Worm (Caenorhabditis elegans) whole organism, L3 larva: ENCODE data around the gene ckb-2.
A peak's percentile ranks its signal among the peaks of the same experiment; 100 is the strongest.

Experiments used
- R02D3.7 ChIP-seq: fragments of 150-350 bp; optimal IDR thresholded peaks from 2 replicates; lab custom pipeline; 2014; ENCODE audit warnings: missing biosample characterization, missing genetic modification characterization
- ama-1 ChIP-seq: fragments of 150-350 bp; optimal IDR thresholded peaks from 2 replicates; lab custom pipeline; 2018
- ceh-28 ChIP-seq: fragments of 150-350 bp; optimal IDR thresholded peaks from 2 replicates; lab custom pipeline; 2014; ENCODE audit warnings: missing biosample characterization, missing genetic modification reagents, missing genetic modification characterization
- ceh-9 ChIP-seq: sonication (generic microtip); optimal IDR thresholded peaks from 2 replicates; lab custom pipeline; 2018; ENCODE audit warnings: missing biosample characterization, missing genetic modification characterization
- daf-12 ChIP-seq: fragments of 150-350 bp; optimal IDR thresholded peaks from 2 replicates; lab custom pipeline; 2014; ENCODE audit warnings: missing biosample characterization, missing genetic modification reagents, missing genetic modification characterization
- elt-1 ChIP-seq: fragments of 150-350 bp; optimal IDR thresholded peaks from 2 replicates; lab custom pipeline; 2014; ENCODE audit warnings: missing biosample characterization, missing genetic modification characterization
- elt-2 ChIP-seq: sonication (generic microtip); optimal IDR thresholded peaks from 2 replicates; lab custom pipeline; 2016; ENCODE audit warnings: missing genetic modification reagents, mild to moderate bottlenecking, missing genetic modification characterization, missing compliant biosample characterization
- elt-3 ChIP-seq, 3 experiments: fragments of 150-350 bp in 1 of 3; sonication (generic microtip) in 2 of 3; optimal IDR thresholded peaks; 2 replicates in 2 of 3; 4 replicates in 1 of 3; lab custom pipeline; 2014 to 2017; ENCODE audit warnings: missing biosample characterization in 3 of 3, missing genetic modification characterization in 3 of 3
- eor-1 ChIP-seq, 2 experiments: fragments of 150-350 bp; optimal IDR thresholded peaks; 2 replicates each; lab custom pipeline; 2014 to 2018; ENCODE audit warnings: missing biosample characterization in 2 of 2, missing genetic modification characterization in 2 of 2
- fkh-10 ChIP-seq: sonication (generic microtip); optimal IDR thresholded peaks from 2 replicates; lab custom pipeline; 2017; ENCODE audit warnings: missing biosample characterization, missing genetic modification reagents, missing genetic modification characterization
- fkh-2 ChIP-seq: fragments of 150-350 bp; optimal IDR thresholded peaks from 2 replicates; lab custom pipeline; 2014; ENCODE audit warnings: missing biosample characterization, missing genetic modification reagents, missing genetic modification characterization
- fos-1 ChIP-seq: fragments of 150-350 bp; optimal IDR thresholded peaks from 2 replicates; lab custom pipeline; 2014; ENCODE audit warnings: missing biosample characterization, missing genetic modification characterization
- hmg-11 ChIP-seq: sonication (generic microtip); optimal IDR thresholded peaks from 2 replicates; lab custom pipeline; 2016; ENCODE audit warnings: missing genetic modification characterization, missing compliant biosample characterization
- jun-1 ChIP-seq: fragments of 150-350 bp; optimal IDR thresholded peaks from 2 replicates; lab custom pipeline; 2014; ENCODE audit warnings: missing biosample characterization, missing genetic modification reagents, missing genetic modification characterization
- lin-15B ChIP-seq: fragments of 150-350 bp; optimal IDR thresholded peaks from 2 replicates; lab custom pipeline; 2014; ENCODE audit warnings: missing biosample characterization, missing genetic modification characterization
- lin-39 ChIP-seq: fragments of 150-350 bp; optimal IDR thresholded peaks from 2 replicates; lab custom pipeline; 2018; ENCODE audit warnings: missing biosample characterization, missing genetic modification reagents, missing genetic modification characterization
- lsy-12 ChIP-seq: sonication (generic microtip); optimal IDR thresholded peaks from 2 replicates; lab custom pipeline; 2016; ENCODE audit warnings: mild to moderate bottlenecking, missing genetic modification characterization, missing compliant biosample characterization
- nfya-1 ChIP-seq: sonication (generic microtip); optimal IDR thresholded peaks from 2 replicates; lab custom pipeline; 2017; ENCODE audit warnings: missing genetic modification characterization, mild to moderate bottlenecking, missing compliant biosample characterization, antibody characterized with exemption, moderate library complexity; ENCODE audit not compliant: insufficient read depth
- nhr-23 ChIP-seq: fragments of 150-350 bp; optimal IDR thresholded peaks from 2 replicates; lab custom pipeline; 2014; ENCODE audit warnings: missing biosample characterization, missing genetic modification reagents, missing genetic modification characterization
- nhr-25 ChIP-seq: sonication (generic microtip); optimal IDR thresholded peaks from 2 replicates; lab custom pipeline; 2017; ENCODE audit warnings: missing biosample characterization, missing genetic modification characterization
- nhr-43 ChIP-seq: sonication (generic microtip); optimal IDR thresholded peaks from 2 replicates; lab custom pipeline; 2016; ENCODE audit warnings: mild to moderate bottlenecking, missing genetic modification characterization, missing compliant biosample characterization; ENCODE audit not compliant: poor library complexity, severe bottlenecking
- nhr-77 ChIP-seq: fragments of 150-350 bp; optimal IDR thresholded peaks from 2 replicates; lab custom pipeline; 2014; ENCODE audit warnings: missing biosample characterization, missing genetic modification characterization
- pha-4 ChIP-seq: fragments of 150-350 bp; optimal IDR thresholded peaks from 2 replicates; lab custom pipeline; 2014; ENCODE audit warnings: missing biosample characterization, missing genetic modification reagents, missing genetic modification characterization
- pqm-1 ChIP-seq: fragments of 150-350 bp; optimal IDR thresholded peaks from 2 replicates; lab custom pipeline; 2017; ENCODE audit warnings: missing biosample characterization, missing genetic modification characterization, inconsistent platforms
- skn-1 ChIP-seq: fragments of 150-350 bp; optimal IDR thresholded peaks from 2 replicates; lab custom pipeline; 2014; ENCODE audit warnings: missing biosample characterization, missing genetic modification characterization
- snpc-4 ChIP-seq: fragments of 150-350 bp; optimal IDR thresholded peaks from 2 replicates; lab custom pipeline; 2014; ENCODE audit warnings: missing biosample characterization, missing genetic modification characterization
- tbx-2 ChIP-seq: sonication (generic microtip); optimal IDR thresholded peaks from 2 replicates; lab custom pipeline; 2016; ENCODE audit warnings: mild to moderate bottlenecking, missing genetic modification characterization, missing compliant biosample characterization
- unc-39 ChIP-seq: sonication (generic microtip); optimal IDR thresholded peaks from 4 replicates; lab custom pipeline; 2017; ENCODE audit warnings: missing biosample characterization, missing genetic modification characterization
- unc-62 ChIP-seq: fragments of 150-350 bp; sonication (generic microtip); optimal IDR thresholded peaks from 4 replicates; lab custom pipeline; 2014; ENCODE audit warnings: missing biosample characterization, missing genetic modification reagents, missing genetic modification characterization
- ztf-11 ChIP-seq: fragments of 150-350 bp; optimal IDR thresholded peaks from 2 replicates; lab custom pipeline; 2014; ENCODE audit warnings: missing biosample characterization, missing genetic modification characterization
- ztf-4 ChIP-seq: fragments of 150-350 bp; optimal IDR thresholded peaks from 2 replicates; lab custom pipeline; 2014; ENCODE audit warnings: missing biosample characterization, missing genetic modification characterization

Gene ckb-2

DNA sequence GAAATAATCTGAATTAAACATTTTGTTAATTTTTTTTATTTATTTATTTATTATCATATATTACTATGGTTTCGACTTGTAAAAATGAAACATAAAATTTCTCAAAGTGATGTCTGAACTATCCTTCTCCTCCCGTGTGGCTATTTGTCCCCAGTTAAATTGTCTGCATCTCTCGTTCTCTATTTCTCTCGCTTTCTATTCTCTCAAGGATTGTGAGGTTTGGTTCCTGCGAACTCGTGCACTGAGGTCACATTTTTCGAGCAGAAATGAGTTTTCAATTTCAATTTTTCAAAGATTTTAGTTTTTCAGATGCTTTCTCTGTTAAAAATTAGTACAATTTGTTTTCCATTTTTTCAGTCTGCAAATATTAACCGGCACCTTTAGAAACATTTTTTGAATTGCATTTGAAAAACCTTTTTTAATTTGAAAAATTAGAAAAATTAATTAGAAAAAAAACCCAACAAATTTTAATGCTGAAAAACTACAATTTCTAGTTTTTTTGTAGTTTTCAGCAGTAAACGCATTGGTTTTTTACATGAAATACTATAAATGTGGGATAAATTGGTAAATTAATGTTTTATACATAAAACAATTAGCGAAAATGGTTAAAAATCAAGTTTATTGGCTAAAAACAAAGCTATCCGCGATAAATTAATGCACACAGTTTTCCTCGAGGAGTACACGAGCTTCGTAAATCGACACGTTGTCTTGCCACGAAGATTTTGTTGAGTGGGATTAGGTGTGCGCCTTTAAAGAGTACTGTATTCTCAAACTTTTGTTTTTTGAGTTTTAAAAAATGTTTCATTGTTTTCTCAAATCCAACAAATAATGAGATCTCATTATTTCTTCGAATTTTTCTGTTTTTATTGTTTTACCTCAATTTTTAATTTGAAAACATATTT, 44.6 kb downstream of the ckb-2 start:
- TF ChIP-seq snpc-4 (peak; percentile 72), hmg-11 (tag; lab: Kevin White, UChicago) (no peak), pha-4 (tag; lab: Kevin White, UChicago) (peak; percentile 30), nfya-1 (tag; lab: Kevin White, UChicago) (peak; percentile 49), lin-15B (tag; lab: Kevin White, UChicago) (peak; percentile 8), pqm-1 (peak; percentile 10), jun-1 (peak; percentile 22), elt-2 (tag; lab: Kevin White, UChicago) (peak; percentile 36), skn-1 (tag; lab: Kevin White, UChicago) (no peak), ceh-9 (tag; lab: Kevin White, UChicago) (no peak)

DNA sequence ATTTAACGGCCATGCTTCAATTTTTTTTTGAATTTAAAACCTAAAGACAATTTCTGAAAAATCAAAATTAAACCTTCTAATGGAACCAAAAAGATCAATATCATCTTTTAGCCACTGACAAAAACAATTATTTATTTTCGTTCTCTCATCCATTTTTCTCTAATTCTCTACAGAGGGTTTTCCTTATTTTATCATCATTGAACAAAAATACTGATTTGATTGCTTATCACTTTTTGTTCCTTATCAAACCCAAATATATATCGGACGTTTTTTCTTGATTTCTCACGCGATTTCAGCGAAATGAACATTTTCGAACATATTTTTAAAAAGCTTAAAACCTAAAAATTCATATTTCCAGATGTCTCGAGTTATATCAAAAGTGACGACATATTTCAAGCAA, 45.4 kb downstream of the ckb-2 start, which contains the start of gene mpc-1:
Gene mpc-1, plus strand, starts transcription at position 359 of the 400 bp plus-strand sequence.
- TF ChIP-seq R02D3.7 = no peak
- TF ChIP-seq skn-1 (tag; lab: Kevin White, UChicago) = peak; percentile 48
- TF ChIP-seq ztf-4 (tag; lab: Kevin White, UChicago) = no peak
- peak; percentile 19 for TF ChIP-seq ceh-28 (tag; lab: Kevin White, UChicago)
- peak; percentile 57 for TF ChIP-seq snpc-4
- no peak for TF ChIP-seq fkh-2 (tag; lab: Kevin White, UChicago)
- peak; percentile 95 for TF ChIP-seq pqm-1
- peak; percentile 51 for TF ChIP-seq jun-1
- TF ChIP-seq elt-2 (tag; lab: Kevin White, UChicago) = peak; percentile 89
- no peak for TF ChIP-seq ztf-11 (tag; lab: Kevin White, UChicago)
- peak in 2 of 3 experiments; percentile 68 to 80 for TF ChIP-seq elt-3 (tag; optimal IDR thresholded peaks at IDR 0.05; lab: Kevin White, UChicago)
- TF ChIP-seq tbx-2 = no peak
- TF ChIP-seq ama-1 (lab: Kevin White, UChicago) = no peak
- no peak for TF ChIP-seq unc-62 (GFP tag; lab: Kevin White, UChicago)
- TF ChIP-seq elt-1 (tag; lab: Kevin White, UChicago) = no peak
- TF ChIP-seq pha-4 (tag; lab: Kevin White, UChicago) = peak; percentile 64
- TF ChIP-seq, all 47 proteins: peak for 8

DNA sequence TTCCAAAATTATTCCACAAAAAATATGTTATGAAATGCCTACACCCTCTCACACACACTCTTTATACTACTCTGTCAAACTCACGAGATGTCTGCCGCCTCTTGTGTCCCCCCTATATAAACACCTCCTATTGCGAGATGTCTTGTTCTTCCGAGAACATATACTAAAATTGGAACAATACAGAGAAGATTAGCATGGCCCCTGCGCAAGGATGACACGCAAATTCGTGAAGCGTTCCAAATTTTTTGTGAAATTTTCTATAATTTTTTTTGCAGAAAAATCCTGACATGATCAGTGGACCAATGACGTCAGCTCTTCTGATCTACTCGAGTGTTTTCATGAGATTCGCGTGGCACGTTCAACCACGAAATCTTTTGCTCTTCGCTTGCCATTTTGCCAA, 46.3 kb downstream of the ckb-2 start:
- TF ChIP-seq lin-39 (tag; lab: Kevin White, UChicago) (peak; percentile 33), hmg-11 (tag; lab: Kevin White, UChicago) (peak; percentile 43), snpc-4 (peak; percentile 98), pha-4 (tag; lab: Kevin White, UChicago) (peak; percentile 14), lsy-12 (tag; lab: Kevin White, UChicago) (peak; percentile 63), tbx-2 (peak; percentile 9), nhr-23 (tag; lab: Kevin White, UChicago) (peak; percentile 29), lin-15B (tag; lab: Kevin White, UChicago) (peak; percentile 0), nhr-43 (tag; lab: Kevin White, UChicago) (peak; percentile 71), elt-2 (tag; lab: Kevin White, UChicago) (peak; percentile 30), nfya-1 (tag; lab: Kevin White, UChicago) (peak; percentile 55), nhr-25 (tag; lab: Kevin White, UChicago) (peak; percentile 22)

- TF ChIP-seq ceh-28 (tag; lab: Kevin White, UChicago) (no peak), tbx-2 (no peak), fos-1 (tag; lab: Kevin White, UChicago) (no peak), unc-39 (tag; lab: Kevin White, UChicago) (no peak), fkh-10 (GFP tag; lab: Kevin White, UChicago) (no peak), skn-1 (tag; lab: Kevin White, UChicago) (no peak), nhr-43 (tag; lab: Kevin White, UChicago) (no peak), lin-39 (tag; lab: Kevin White, UChicago) (no peak), eor-1 (tag; optimal IDR thresholded peaks at IDR 0.05; lab: Kevin White, UChicago) (no peak), nhr-77 (tag; lab: Kevin White, UChicago) (no peak), pqm-1 (no peak), unc-62 (GFP tag; lab: Kevin White, UChicago) (no peak), hmg-11 (tag; lab: Kevin White, UChicago) (no peak), lin-15B (tag; lab: Kevin White, UChicago) (no peak), daf-12 (tag; lab: Kevin White, UChicago) (no peak)
Measured at ce11 chrIII:4415135-4415534, 47.4 kb downstream of the ckb-2 start, which contains the start of gene R07E5.11. R07E5.11 (minus strand) TSS chrIII:4415235.
